Worm (Caenorhabditis elegans): Measurements from ENCODE around the gene C51E3.9.

DNA sequence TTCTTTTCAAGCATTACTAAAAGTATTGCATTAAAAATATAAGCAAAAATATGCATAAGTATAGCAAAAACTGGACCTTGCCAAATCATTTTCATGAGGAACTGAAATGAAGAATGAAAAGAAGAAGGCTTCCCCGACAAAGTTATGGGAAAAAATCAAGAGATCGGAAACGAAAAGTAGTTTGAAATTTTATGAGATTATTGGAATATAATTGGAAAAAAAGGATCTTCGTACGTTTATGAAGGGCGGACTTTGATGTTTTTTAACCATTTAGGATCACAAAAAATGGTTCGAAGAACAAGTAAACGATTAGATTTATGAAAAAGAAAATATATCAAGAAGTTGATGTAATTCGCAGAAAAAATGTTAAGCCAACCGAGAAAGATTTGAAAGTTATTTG, 24.9 kb upstream of the C51E3.9 start, which contains the start of gene srxa-18:
- TF ChIP-seq pqm-1 (tag; optimal IDR thresholded peaks at IDR 0.05) (no peak), ceh-9 (tag; optimal IDR thresholded peaks at IDR 0.05) (no peak), ttx-3 (tag; optimal IDR thresholded peaks at IDR 0.05) (no peak), lin-11 (tag; optimal IDR thresholded peaks at IDR 0.05) (no peak), nhr-11 (tag; optimal IDR thresholded peaks at IDR 0.05) (no peak), ztf-16 (tag; optimal IDR thresholded peaks at IDR 0.05) (no peak), pag-3 (tag; optimal IDR thresholded peaks at IDR 0.05; ENCODE audit: borderline replicate concordance) (no peak), pax-1 (tag; optimal IDR thresholded peaks at IDR 0.05) (no peak), unc-3 (GFP tag; conservative IDR thresholded peaks at IDR 0.05) (no peak), unc-3 (tag; optimal IDR thresholded peaks at IDR 0.05) (no peak), dve-1 (tag; optimal IDR thresholded peaks at IDR 0.05) (no peak), elt-4 (tag; optimal IDR thresholded peaks at IDR 0.05) (no peak), madf-2 (tag; optimal IDR thresholded peaks at IDR 0.05) (no peak), ceh-30 (tag; optimal IDR thresholded peaks at IDR 0.05) (no peak), ets-4 (tag; optimal IDR thresholded peaks at IDR 0.05) (no peak)

Measured in whole organism, late embryonic.